Fruit fly (Drosophila melanogaster): Measurements from ENCODE around the gene CG31637.

- TF ChIP-seq Dll (optimal IDR thresholded peaks at IDR 0.05) (no peak), EcR (GFP tag; optimal IDR thresholded peaks at IDR 0.05) (no peak)
Observed at dm6 chr2L:6561463-6562357, 63.3 kb downstream of the CG31637 start, which contains the start of the genes Trmt6 and Ent2.

All from whole organism.